Worm (Caenorhabditis elegans): ENCODE data around the gene R07B7.2.
"Not testable (repeated sequence)": the region's sequence is repeated elsewhere in the genome, so short reads cannot be mapped to it uniquely, and the experiment has no call there.

ce11 chrV:12020026-12020425, 39.5 kb downstream of the R07B7.2 start, which contains the start of gene F10C2.3:
- not testable (repeated sequence) for TF ChIP-seq hmg-20 (GFP tag; IDR thresholded peaks at IDR 0.05); F52B5.7 (tag; optimal IDR thresholded peaks at IDR 0.05); ceh-27 (GFP tag; optimal IDR thresholded peaks at IDR 0.05); ztf-25 (GFP tag; IDR thresholded peaks at IDR 0.05); snpc-4 (GFP tag; optimal IDR thresholded peaks at IDR 0.05); snpc-4 (tag; optimal IDR thresholded peaks at IDR 0.05); chd-7 (tag; optimal IDR thresholded peaks at IDR 0.05); tlf-1 (GFP tag; optimal IDR thresholded peaks at IDR 0.05); ama-1 (optimal IDR thresholded peaks at IDR 0.05); ama-1 (GFP tag; optimal IDR thresholded peaks at IDR 0.05); C06A6.2 (GFP tag; conservative IDR thresholded peaks at IDR 0.05); atf-7 (tag; optimal IDR thresholded peaks at IDR 0.05)
